Worm (Caenorhabditis elegans): ENCODE measurements around the gene coa-3.

DNA sequence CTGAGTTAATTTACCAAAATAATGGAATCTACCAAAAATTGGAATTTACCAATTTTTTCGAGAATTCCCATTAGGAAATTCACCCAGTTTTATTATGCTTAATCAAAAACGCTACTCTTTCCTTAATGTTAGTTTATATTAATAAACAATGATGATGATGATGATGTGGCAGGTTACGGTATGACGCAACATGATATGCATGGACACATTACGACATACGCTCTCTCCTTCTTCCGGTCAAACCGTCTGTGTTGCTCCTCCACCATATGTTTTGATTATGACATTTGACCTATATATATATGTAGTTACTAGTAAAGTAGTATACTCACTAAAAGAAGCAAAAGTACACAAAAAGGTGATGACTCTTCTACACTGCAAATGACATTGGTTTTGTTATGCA is 25.0 kb downstream of the coa-3 start:
- TF ChIP-seq hmg-1.1 (GFP tag; IDR thresholded peaks at IDR 0.05) (no peak), ceh-82 (tag; optimal IDR thresholded peaks at IDR 0.05) (no peak), daf-12 (tag; optimal IDR thresholded peaks at IDR 0.05) (no peak), zfp-3 (GFP tag; conservative IDR thresholded peaks at IDR 0.05) (no peak), ceh-28 (tag; optimal IDR thresholded peaks at IDR 0.05) (no peak), dpl-1 (GFP tag; optimal IDR thresholded peaks at IDR 0.05) (no peak), snpc-4 (tag; optimal IDR thresholded peaks at IDR 0.05) (no peak), rbr-2 (tag; optimal IDR thresholded peaks at IDR 0.05) (no peak), unc-39 (tag; optimal IDR thresholded peaks at IDR 0.05) (no peak), nhr-76 (tag; optimal IDR thresholded peaks at IDR 0.05) (no peak)

Data from whole organism, L4 larva.